Worm (Caenorhabditis elegans) whole organism, young adult: ENCODE measurements around the gene nhr-197.

Experiments used
- C06A6.2 ChIP-seq: fragments of 200-800 bp; sonication (Bioruptor generic); conservative IDR thresholded peaks from 2 replicates; pipeline ENCODE4 v1.3.6; 2022; ENCODE audit warnings: missing genetic modification characterization, missing compliant biosample characterization
- D2030.7 ChIP-seq: fragments of 200-800 bp; sonication (Bioruptor generic); IDR thresholded peaks from 2 replicates; pipeline ENCODE4 v1.3.6; 2022; ENCODE audit warnings: missing genetic modification reagents, missing genetic modification characterization, missing compliant biosample characterization
- F37B4.10 ChIP-seq: fragments of 200-800 bp; sonication (Bioruptor generic); IDR thresholded peaks from 2 replicates; pipeline ENCODE4 v1.3.6; 2022; ENCODE audit warnings: missing genetic modification characterization, missing compliant biosample characterization
- F52B5.7 ChIP-seq: sonication (generic microtip); optimal IDR thresholded peaks from 2 replicates; lab custom pipeline; 2016; ENCODE audit warnings: mild to moderate bottlenecking, missing genetic modification characterization, missing compliant biosample characterization
- K11D2.4 ChIP-seq: fragments of 200-800 bp; sonication (Bioruptor generic); IDR thresholded peaks from 2 replicates; pipeline ENCODE4 v1.3.6; 2022; ENCODE audit warnings: missing genetic modification reagents, missing genetic modification characterization, missing compliant biosample characterization
- Y79H2A.3 ChIP-seq: fragments of 200-800 bp; sonication (Bioruptor generic); conservative IDR thresholded peaks from 2 replicates; pipeline ENCODE4 v1.3.6; 2022; ENCODE audit warnings: missing genetic modification reagents, missing genetic modification characterization, missing compliant biosample characterization
- Y95B8A.8 ChIP-seq: fragments of 200-800 bp; sonication (Bioruptor generic); IDR thresholded peaks from 2 replicates; pipeline ENCODE4 v1.3.6; 2022; ENCODE audit warnings: missing genetic modification reagents, missing genetic modification characterization, missing compliant biosample characterization
- akir-1 ChIP-seq: fragments of 200-800 bp; sonication (Bioruptor generic); optimal IDR thresholded peaks from 2 replicates; lab custom pipeline; 2018; ENCODE audit warnings: mild to moderate bottlenecking, missing genetic modification characterization, moderate library complexity, missing compliant biosample characterization
- atf-7 ChIP-seq: sonication (generic microtip); optimal IDR thresholded peaks from 2 replicates; lab custom pipeline; 2017; ENCODE audit warnings: mild to moderate bottlenecking, missing genetic modification characterization, missing compliant biosample characterization
- attf-3 ChIP-seq: fragments of 200-800 bp; sonication (Bioruptor generic); conservative IDR thresholded peaks from 2 replicates; pipeline ENCODE4 v1.3.6; 2022; ENCODE audit warnings: missing genetic modification reagents, missing genetic modification characterization, missing compliant biosample characterization
- attf-5 ChIP-seq: fragments of 200-800 bp; sonication (Bioruptor generic); optimal IDR thresholded peaks from 2 replicates; lab custom pipeline; 2018; ENCODE audit warnings: mild to moderate bottlenecking, missing genetic modification characterization, missing compliant biosample characterization
- attf-6 ChIP-seq: fragments of 200-800 bp; sonication (Bioruptor generic); IDR thresholded peaks from 2 replicates; pipeline ENCODE4 v1.3.6; 2022; ENCODE audit warnings: missing genetic modification reagents, missing genetic modification characterization, missing compliant biosample characterization
- bed-2 ChIP-seq: fragments of 200-800 bp; sonication (Bioruptor generic); IDR thresholded peaks from 2 replicates; pipeline ENCODE4 v1.3.6; 2022; ENCODE audit warnings: missing genetic modification reagents, missing genetic modification characterization, missing compliant biosample characterization
- cebp-1 ChIP-seq, 2 experiments: fragments of 200-800 bp in 1 of 2; sonication (Bioruptor generic) in 1 of 2; sonication (generic microtip) in 1 of 2; IDR thresholded peaks in 1 of 2; optimal IDR thresholded peaks in 1 of 2; 2 replicates each; pipeline versions ENCODE4 v1.3.6 to Lab custom; 2017 to 2022; ENCODE audit warnings: missing compliant biosample characterization in 2 of 2, missing genetic modification characterization in 2 of 2, mild to moderate bottlenecking in 1 of 2, missing genetic modification reagents in 1 of 2, moderate library complexity in 1 of 2
- ceh-79 ChIP-seq: sonication (generic microtip); optimal IDR thresholded peaks from 2 replicates; lab custom pipeline; 2017; ENCODE audit warnings: mild to moderate bottlenecking, missing genetic modification characterization, missing compliant biosample characterization
- ceh-91 ChIP-seq: fragments of 200-800 bp; sonication (Bioruptor generic); IDR thresholded peaks from 2 replicates; pipeline ENCODE4 v1.3.6; 2022; ENCODE audit warnings: missing genetic modification reagents, missing genetic modification characterization, missing compliant biosample characterization
- dpl-1 ChIP-seq: fragments of 150-350 bp; optimal IDR thresholded peaks from 2 replicates; lab custom pipeline; 2014; ENCODE audit warnings: missing biosample characterization, missing genetic modification reagents, missing genetic modification characterization
- egl-18 ChIP-seq: fragments of 200-800 bp; sonication (Bioruptor generic); IDR thresholded peaks from 2 replicates; pipeline ENCODE4 v1.3.6; 2022; ENCODE audit warnings: missing genetic modification reagents, missing genetic modification characterization, missing compliant biosample characterization
- egl-44 ChIP-seq: fragments of 200-800 bp; sonication (Bioruptor generic); IDR thresholded peaks from 2 replicates; pipeline ENCODE4 v1.3.6; 2022; ENCODE audit warnings: missing genetic modification reagents, missing genetic modification characterization, missing compliant biosample characterization
- ets-4 ChIP-seq: fragments of 200-800 bp; sonication (Bioruptor generic); optimal IDR thresholded peaks from 2 replicates; lab custom pipeline; 2018; ENCODE audit warnings: mild to moderate bottlenecking, missing genetic modification characterization, missing compliant biosample characterization
- lin-54 ChIP-seq: fragments of 200-800 bp; sonication (Bioruptor generic); optimal IDR thresholded peaks from 2 replicates; lab custom pipeline; 2018; ENCODE audit warnings: mild to moderate bottlenecking, missing genetic modification characterization, missing compliant biosample characterization
- lir-1 ChIP-seq: fragments of 200-800 bp; sonication (Bioruptor generic); conservative IDR thresholded peaks from 2 replicates; pipeline ENCODE4 v1.3.6; 2022; ENCODE audit warnings: missing genetic modification reagents, missing genetic modification characterization, missing compliant biosample characterization
- lsy-27 ChIP-seq: sonication (generic microtip); optimal IDR thresholded peaks from 2 replicates; lab custom pipeline; 2017; ENCODE audit warnings: missing genetic modification characterization, mild to moderate bottlenecking, missing compliant biosample characterization, antibody characterized with exemption, missing genotype, borderline replicate concordance; ENCODE audit not compliant: insufficient read depth
- madf-3 ChIP-seq: fragments of 200-800 bp; sonication (Bioruptor generic); IDR thresholded peaks from 2 replicates; pipeline ENCODE4 v1.3.6; 2022; ENCODE audit warnings: missing genetic modification reagents, missing genetic modification characterization, missing compliant biosample characterization
- mel-28 ChIP-seq: sonication (generic microtip); optimal IDR thresholded peaks from 2 replicates; lab custom pipeline; 2016; ENCODE audit warnings: borderline replicate concordance, mild to moderate bottlenecking, missing genetic modification characterization, missing compliant biosample characterization
- nfyb-1 ChIP-seq: fragments of 200-800 bp; sonication (Bioruptor generic); IDR thresholded peaks from 2 replicates; pipeline ENCODE4 v1.3.6; 2022; ENCODE audit warnings: missing genetic modification reagents, missing genetic modification characterization, missing compliant biosample characterization
- rec-8 ChIP-seq, 2 experiments: sonication (generic microtip); optimal IDR thresholded peaks; 2 replicates each; lab custom pipeline; 2016; ENCODE audit warnings: mild to moderate bottlenecking in 2 of 2, missing genetic modification characterization in 2 of 2, missing genetic modification reagents in 2 of 2, missing genotype in 2 of 2, missing biosample characterization in 1 of 2, missing compliant biosample characterization in 1 of 2, moderate library complexity in 1 of 2
- rpc-1 ChIP-seq, 2 experiments: fragments of 150-350 bp in 1 of 2; sonication (generic microtip) in 1 of 2; optimal IDR thresholded peaks; 2 replicates each; lab custom pipeline; 2014 to 2018; ENCODE audit warnings: missing biosample characterization in 1 of 2, missing genetic modification characterization in 1 of 2, missing genetic modification reagents in 1 of 2, missing genotype in 1 of 2
- sea-2 ChIP-seq: fragments of 200-800 bp; sonication (Bioruptor generic); IDR thresholded peaks from 2 replicates; pipeline ENCODE4 v1.3.6; 2022; ENCODE audit warnings: missing genetic modification characterization, missing compliant biosample characterization
- snpc-1.1 ChIP-seq: sonication (generic microtip); optimal IDR thresholded peaks from 2 replicates; lab custom pipeline; 2017; ENCODE audit warnings: missing genetic modification characterization, mild to moderate bottlenecking, missing compliant biosample characterization, antibody characterized with exemption, moderate library complexity, missing genotype, missing genetic modification reagents; ENCODE audit not compliant: insufficient read depth
- snpc-3.4 ChIP-seq: sonication (generic microtip); optimal IDR thresholded peaks from 2 replicates; lab custom pipeline; 2017; ENCODE audit warnings: missing genetic modification characterization, mild to moderate bottlenecking, missing compliant biosample characterization, antibody characterized with exemption, moderate library complexity, missing genotype, missing genetic modification reagents
- unc-130 ChIP-seq: sonication (generic microtip); optimal IDR thresholded peaks from 2 replicates; lab custom pipeline; 2016; ENCODE audit warnings: missing genetic modification reagents, missing genetic modification characterization, missing compliant biosample characterization
- ztf-22 ChIP-seq: fragments of 200-800 bp; sonication (Bioruptor generic); optimal IDR thresholded peaks from 2 replicates; lab custom pipeline; 2018; ENCODE audit warnings: mild to moderate bottlenecking, missing genetic modification characterization, moderate library complexity, missing compliant biosample characterization
- ztf-28 ChIP-seq: fragments of 200-800 bp; sonication (Bioruptor generic); IDR thresholded peaks from 2 replicates; pipeline ENCODE4 v1.3.6; 2022; ENCODE audit warnings: missing genetic modification reagents, missing genetic modification characterization, missing compliant biosample characterization
- ztf-3 ChIP-seq: fragments of 200-800 bp; sonication (Bioruptor generic); optimal IDR thresholded peaks from 2 replicates; lab custom pipeline; 2018; ENCODE audit warnings: mild to moderate bottlenecking, missing genetic modification characterization, missing compliant biosample characterization

Gene nhr-197

DNA sequence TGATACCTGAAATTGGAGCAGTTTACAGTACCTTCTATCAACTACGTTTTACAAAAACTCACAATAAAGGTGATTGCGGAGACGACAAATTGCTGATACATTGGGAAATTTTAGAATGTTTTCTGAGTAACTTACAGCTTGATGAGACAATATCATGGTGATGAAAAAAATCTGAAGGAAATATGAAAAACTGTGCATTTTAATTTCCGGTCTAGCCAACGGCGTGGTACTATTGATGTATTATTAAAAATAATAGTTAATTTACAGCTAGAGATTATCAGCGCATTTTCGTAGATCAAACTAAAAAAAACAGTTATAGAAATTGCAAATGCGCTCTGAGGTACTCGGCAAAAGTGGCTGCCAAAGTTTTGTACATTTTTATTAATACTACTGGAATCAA lies 10.3 kb downstream of the nhr-197 start, which contains the start of gene srx-29:
TSS of gene srx-29 (minus strand) at position 101 of the 400 bp plus-strand sequence.
- TF ChIP-seq unc-130 (GFP tag; lab: Kevin White, UChicago) (no peak), rpc-1 (optimal IDR thresholded peaks at IDR 0.05; lab: Kevin White, UChicago) (no peak), rpc-1 (tag; optimal IDR thresholded peaks at IDR 0.05; lab: Kevin White, UChicago) (no peak), attf-6 (GFP tag; lab: Robert Waterston, UW) (no peak), bed-2 (GFP tag; lab: Robert Waterston, UW) (no peak)

DNA sequence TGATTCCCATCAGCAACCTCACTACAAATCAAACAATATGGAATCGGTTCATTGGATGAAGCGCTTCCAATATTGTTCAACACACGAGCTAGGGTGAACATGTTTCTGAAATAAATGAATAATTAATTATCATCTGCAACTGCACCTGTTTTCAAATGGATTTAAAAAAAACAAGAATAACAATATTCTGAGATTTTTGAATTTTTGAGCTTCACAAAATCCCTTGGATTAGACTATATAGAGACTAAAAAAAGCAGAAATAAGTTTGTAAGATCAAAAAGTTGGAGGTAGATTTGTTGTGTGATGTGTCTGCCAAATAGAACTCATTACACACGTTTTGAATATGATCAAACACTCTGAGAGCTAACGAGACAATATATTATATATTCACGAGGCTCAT lies 12.0 kb downstream of the nhr-197 start, which contains the start of gene nhr-199:
TSS of gene nhr-199 (minus strand) at position 101 of the 400 bp plus-strand sequence.
- no peak for TF ChIP-seq lin-54 (GFP tag; lab: Kevin White, UChicago)
- no peak for TF ChIP-seq ztf-28 (GFP tag; lab: Robert Waterston, UW)
- TF ChIP-seq nfyb-1 (GFP tag; lab: Robert Waterston, UW): no peak
- TF ChIP-seq rec-8 (tag; optimal IDR thresholded peaks at IDR 0.05; lab: Kevin White, UChicago): no peak
- TF ChIP-seq ztf-3 (GFP tag; lab: Kevin White, UChicago): no peak
- TF ChIP-seq D2030.7 (GFP tag; lab: Robert Waterston, UW): no peak
- no peak for TF ChIP-seq ztf-22
- no peak for TF ChIP-seq akir-1 (GFP tag; lab: Kevin White, UChicago)
- no peak for TF ChIP-seq sea-2
- TF ChIP-seq Y95B8A.8 (GFP tag; lab: Robert Waterston, UW): no peak
- no peak for TF ChIP-seq Y79H2A.3 (GFP tag; lab: Robert Waterston, UW)
- TF ChIP-seq F37B4.10 (GFP tag; lab: Robert Waterston, UW): no peak
- no peak for TF ChIP-seq mel-28 (tag; lab: Kevin White, UChicago)
- TF ChIP-seq C06A6.2 (GFP tag; lab: Robert Waterston, UW): no peak
- no peak for TF ChIP-seq lir-1
- TF ChIP-seq ceh-79: no peak
- TF ChIP-seq cebp-1 (GFP tag; IDR thresholded peaks at IDR 0.05; lab: Robert Waterston, UW): no peak
- no peak for TF ChIP-seq cebp-1 (tag; optimal IDR thresholded peaks at IDR 0.05; lab: Kevin White, UChicago)
- TF ChIP-seq dpl-1 (GFP tag; lab: Kevin White, UChicago): no peak
- TF ChIP-seq atf-7 (tag; lab: Kevin White, UChicago): no peak
- TF ChIP-seq attf-3: no peak

DNA sequence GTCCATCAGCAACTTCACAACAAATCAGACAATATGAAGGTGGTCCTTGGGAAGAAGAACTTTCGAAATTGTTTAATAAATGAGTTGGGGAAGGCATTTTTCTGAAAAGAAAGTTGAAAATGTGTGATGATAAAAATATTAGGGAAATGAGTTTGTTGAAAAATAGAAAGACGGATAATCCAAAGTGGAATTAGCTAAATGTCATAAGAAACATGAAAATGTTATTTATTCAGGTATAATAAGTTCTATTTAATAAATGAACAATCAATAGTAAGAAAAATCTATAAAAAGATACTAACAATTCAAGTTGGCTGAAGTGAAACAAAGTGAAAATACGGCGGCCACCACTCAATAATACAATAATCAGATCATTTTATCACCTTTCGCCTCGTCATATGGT lies 14.5 kb downstream of the nhr-197 start, which contains the start of gene nhr-53:
TSS of gene nhr-53 (minus strand) at position 101 of the 400 bp plus-strand sequence.
- TF ChIP-seq K11D2.4 (GFP tag; lab: Robert Waterston, UW): no peak
- no peak for TF ChIP-seq snpc-3.4
- TF ChIP-seq egl-44: no peak
- TF ChIP-seq attf-5 (GFP tag; lab: Kevin White, UChicago): no peak
- no peak for TF ChIP-seq madf-3 (GFP tag; lab: Robert Waterston, UW)
- TF ChIP-seq ets-4: no peak
- no peak for TF ChIP-seq egl-18 (GFP tag; lab: Robert Waterston, UW)
- TF ChIP-seq mel-28 (tag; lab: Kevin White, UChicago): no peak

ce11 chrV:15704745-15705144 lies 17.0 kb downstream of the nhr-197 start, which contains the start of gene twk-34:
Gene twk-34, plus strand, starts transcription at chrV:15704960.
- no peak for TF ChIP-seq F52B5.7 (tag; lab: Kevin White, UChicago)
- TF ChIP-seq attf-3: no peak
- no peak for TF ChIP-seq ets-4
- no peak for TF ChIP-seq snpc-1.1 (tag; lab: Kevin White, UChicago)
- no peak for TF ChIP-seq nfyb-1 (GFP tag; lab: Robert Waterston, UW)
- TF ChIP-seq ceh-91 (GFP tag; lab: Robert Waterston, UW): no peak
- TF ChIP-seq lsy-27 (tag; lab: Kevin White, UChicago): no peak
- TF ChIP-seq, all 124 proteins: peak for 0
